Fruit fly (Drosophila melanogaster) whole organism, adult: ENCODE results near the gene PGAP5.

Source experiments
- CG11617 ChIP-seq: fragments of 200-800 bp; sonication (Bioruptor generic); optimal IDR thresholded peaks from 2 replicates; lab custom pipeline; 2017; ENCODE audit warnings: mild to moderate bottlenecking, missing biosample characterization, missing genetic modification reagents, missing genetic modification characterization
- CG12768 ChIP-seq: fragments of 200-800 bp; sonication (Bioruptor generic); optimal IDR thresholded peaks from 2 replicates; lab custom pipeline; 2017; ENCODE audit warnings: missing biosample characterization, missing genetic modification characterization, mild to moderate bottlenecking, moderate library complexity, missing genetic modification reagents
- CG14711 ChIP-seq: fragments of 200-800 bp; sonication (Bioruptor generic); optimal IDR thresholded peaks from 2 replicates; lab custom pipeline; 2018; ENCODE audit warnings: missing biosample characterization, mild to moderate bottlenecking, missing genetic modification characterization, moderate library complexity
- CG1620 ChIP-seq: fragments of 200-800 bp; sonication (Bioruptor generic); optimal IDR thresholded peaks from 2 replicates; lab custom pipeline; 2016; ENCODE audit warnings: missing biosample characterization, missing genetic modification characterization
- CG33017 ChIP-seq: fragments of 200-800 bp; sonication (Bioruptor generic); optimal IDR thresholded peaks from 2 replicates; lab custom pipeline; 2018; ENCODE audit warnings: missing biosample characterization, mild to moderate bottlenecking, missing genetic modification characterization, moderate library complexity
- CG5204 ChIP-seq: fragments of 200-800 bp; sonication (Bioruptor generic); optimal IDR thresholded peaks from 2 replicates; lab custom pipeline; 2016; ENCODE audit warnings: missing biosample characterization, missing genetic modification characterization
- CG7045 ChIP-seq: fragments of 200-800 bp; sonication (Bioruptor generic); optimal IDR thresholded peaks from 2 replicates; lab custom pipeline; 2017; ENCODE audit warnings: missing biosample characterization, mild to moderate bottlenecking, missing genetic modification characterization
- CG7101 ChIP-seq: fragments of 200-800 bp; sonication (Bioruptor generic); optimal IDR thresholded peaks from 2 replicates; lab custom pipeline; 2018; ENCODE audit warnings: missing biosample characterization, mild to moderate bottlenecking, missing genetic modification characterization, moderate library complexity
- Mnt ChIP-seq: fragments of 200-800 bp; sonication (Bioruptor generic); optimal IDR thresholded peaks from 2 replicates; lab custom pipeline; 2016; ENCODE audit warnings: missing biosample characterization, mild to moderate bottlenecking, missing genetic modification characterization
- bab1 ChIP-seq: fragments of 200-800 bp; sonication (Bioruptor generic); optimal IDR thresholded peaks from 3 replicates; lab custom pipeline; 2019; ENCODE audit warnings: missing biosample characterization, mild to moderate bottlenecking, missing genetic modification characterization, moderate library complexity
- cnc ChIP-seq, 2 experiments: fragments of >200 bp; optimal IDR thresholded peaks; 2 replicates each; lab custom pipeline; 2017
- kay ChIP-seq: fragments of 200-800 bp; sonication (Bioruptor generic); peaks from one replicate; lab custom pipeline; 2016; ENCODE audit warnings: missing biosample characterization, missing genetic modification characterization, borderline replicate concordance
- pad ChIP-seq: fragments of 200-800 bp; sonication (Bioruptor generic); optimal IDR thresholded peaks from 3 replicates; lab custom pipeline; 2017; ENCODE audit warnings: missing biosample characterization, missing genetic modification characterization, mild to moderate bottlenecking, moderate library complexity, missing genetic modification reagents
- toe ChIP-seq: fragments of 200-800 bp; sonication (Bioruptor generic); optimal IDR thresholded peaks from 2 replicates; lab custom pipeline; 2016; ENCODE audit warnings: missing biosample characterization, missing genetic modification characterization

DNA sequence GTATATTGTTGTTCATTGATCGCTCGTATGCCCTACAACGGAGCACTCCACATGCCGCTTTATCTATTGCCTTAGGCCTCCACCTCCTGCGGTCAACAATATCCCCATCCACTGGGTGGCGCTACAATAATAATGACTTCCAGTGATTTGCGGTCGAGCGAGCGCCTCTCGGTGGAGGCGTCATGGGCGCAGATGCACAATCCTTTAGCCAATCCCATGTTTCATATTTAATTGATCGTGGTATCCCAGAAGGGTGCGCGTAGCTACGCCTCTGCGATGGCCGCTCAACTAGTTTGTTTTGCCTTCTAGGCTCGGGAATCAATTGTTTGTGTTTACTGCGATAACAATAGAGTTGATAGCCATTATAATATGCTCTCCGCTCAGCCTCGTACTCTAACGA, 30.5 kb downstream of the PGAP5 start:
- no peak for TF ChIP-seq CG33017 (tag; lab: Kevin White, UChicago)
- peak; percentile 5 for TF ChIP-seq CG7045
- TF ChIP-seq kay (GFP tag; lab: Kevin White, UChicago): no peak
- no peak for TF ChIP-seq cnc (optimal IDR thresholded peaks at IDR 0.05; lab: Kevin White, UChicago)
- TF ChIP-seq CG11617 (GFP tag; lab: Kevin White, UChicago): no peak
- no peak for TF ChIP-seq CG12768
- no peak for TF ChIP-seq Mnt (GFP tag; lab: Kevin White, UChicago)
- TF ChIP-seq bab1 (GFP tag; lab: Kevin White, UChicago): no peak
- no peak for TF ChIP-seq CG7101 (tag; lab: Kevin White, UChicago)
- no peak for TF ChIP-seq CG1620 (GFP tag; lab: Kevin White, UChicago)
- TF ChIP-seq CG14711 (tag; lab: Kevin White, UChicago): no peak
- TF ChIP-seq toe (GFP tag; lab: Kevin White, UChicago): no peak
- no peak for TF ChIP-seq pad
- TF ChIP-seq CG5204 (GFP tag; lab: Kevin White, UChicago): no peak
